Worm (Caenorhabditis elegans): ENCODE data around the gene F55C5.10.

DNA sequence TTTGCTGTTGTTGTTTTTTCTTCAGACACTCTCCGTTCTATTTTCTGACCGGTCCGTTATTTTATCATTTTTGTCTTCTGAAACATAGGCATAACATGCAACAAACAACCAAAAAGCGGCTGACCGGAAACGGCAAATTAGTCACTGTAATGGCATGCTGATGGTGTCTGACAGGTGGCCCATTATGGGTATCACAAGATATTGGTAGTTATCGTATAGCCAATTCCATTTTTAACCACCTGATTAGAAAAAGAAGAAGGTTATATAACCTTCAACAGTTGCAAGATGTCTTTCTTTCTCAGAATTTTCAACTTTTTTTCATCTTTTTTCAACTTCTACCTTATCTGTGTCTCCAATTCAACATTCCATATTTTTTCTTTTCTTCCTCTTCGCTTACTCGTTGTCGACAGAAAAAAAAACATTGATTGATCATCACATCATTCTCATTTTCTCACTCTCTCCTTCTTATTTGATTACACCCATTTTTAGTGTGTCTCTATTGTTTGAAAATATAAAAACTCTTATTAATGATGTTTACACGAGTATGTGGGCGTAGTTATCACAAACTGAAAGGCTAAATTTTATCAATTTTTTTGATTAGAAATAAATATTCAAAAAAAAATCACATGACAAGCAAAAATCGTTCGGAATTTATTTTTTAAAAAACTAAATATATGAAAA, 17.6 kb downstream of the F55C5.10 start:
- no peak for TF ChIP-seq ama-1 (optimal IDR thresholded peaks at IDR 0.05)
- no peak for TF ChIP-seq hmbx-1 (tag; optimal IDR thresholded peaks at IDR 0.05)
- no peak for TF ChIP-seq aly-1 (tag; optimal IDR thresholded peaks at IDR 0.05)
- no peak for TF ChIP-seq B0310.2 (tag; optimal IDR thresholded peaks at IDR 0.05)
- no peak for TF ChIP-seq tra-4 (tag; optimal IDR thresholded peaks at IDR 0.05)
- TF ChIP-seq ets-7 (tag; optimal IDR thresholded peaks at IDR 0.05): no peak

All from whole organism, early embryonic.